Worm (Caenorhabditis elegans): ENCODE measurements around the gene T19C3.3.

The T19C3.3 gene

DNA sequence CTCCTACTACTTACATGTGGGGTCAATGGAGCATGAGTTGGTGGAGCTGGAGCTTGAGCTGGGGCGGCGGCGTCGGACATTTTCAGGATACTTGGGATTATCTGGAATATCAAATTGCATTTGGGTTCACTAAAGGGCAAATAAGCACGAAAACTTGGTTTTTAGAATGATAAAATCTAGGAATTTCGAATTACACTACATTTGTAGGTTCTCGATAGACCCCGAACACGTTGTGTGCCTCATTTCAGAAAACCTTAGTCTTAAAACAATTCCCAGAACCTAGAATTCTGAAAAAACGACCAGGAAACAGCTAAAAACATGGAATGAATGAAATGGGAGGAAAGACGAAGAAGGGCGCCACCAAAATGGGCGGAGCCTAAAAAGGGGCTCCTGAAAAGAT is at the start of gene T19C3.3:
T19C3.3 (minus strand) TSS at position 101 of the 400 bp plus-strand sequence.
- TF ChIP-seq klf-2 (GFP tag; conservative IDR thresholded peaks at IDR 0.05): no peak
- TF ChIP-seq ztf-29 (GFP tag; IDR thresholded peaks at IDR 0.05): no peak
- no peak for TF ChIP-seq med-1 (GFP tag; optimal IDR thresholded peaks at IDR 0.05; ENCODE audit: insufficient read depth)
- TF ChIP-seq ref-1 (GFP tag; conservative IDR thresholded peaks at IDR 0.05): no peak
- no peak for TF ChIP-seq flt-1 (GFP tag; IDR thresholded peaks at IDR 0.05)
- no peak for TF ChIP-seq ztf-23 (GFP tag; IDR thresholded peaks at IDR 0.05)
- no peak for TF ChIP-seq T22C8.4 (GFP tag; IDR thresholded peaks at IDR 0.05)
- TF ChIP-seq tab-1 (GFP tag; IDR thresholded peaks at IDR 0.05): no peak
- TF ChIP-seq cog-1 (tag; optimal IDR thresholded peaks at IDR 0.05): no peak

DNA sequence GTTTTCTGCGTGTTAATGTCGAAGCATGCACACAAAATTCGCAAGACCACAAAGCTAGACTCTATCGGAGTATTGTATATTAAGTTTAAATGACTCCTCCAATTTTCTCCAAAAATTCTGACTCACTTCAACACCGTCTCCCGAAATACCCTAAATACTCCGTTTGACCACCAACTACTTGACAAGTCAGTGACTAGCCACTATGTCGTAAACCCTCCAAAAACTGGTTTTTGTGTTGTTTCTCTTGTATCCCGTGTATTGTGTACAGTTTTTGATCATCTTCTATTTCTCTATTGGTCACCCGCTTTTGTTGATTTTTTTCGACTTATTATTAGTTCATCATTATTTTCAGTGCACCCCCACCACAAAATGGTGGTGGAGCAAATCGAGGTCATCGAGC is 44.0 kb upstream of the T19C3.3 start, which contains the start of gene C09F5.1:
C09F5.1 (plus strand) TSS at position 353 of the 400 bp plus-strand sequence.
- TF ChIP-seq T22C8.4 (GFP tag; IDR thresholded peaks at IDR 0.05) (no peak), klf-2 (GFP tag; conservative IDR thresholded peaks at IDR 0.05) (no peak)

DNA sequence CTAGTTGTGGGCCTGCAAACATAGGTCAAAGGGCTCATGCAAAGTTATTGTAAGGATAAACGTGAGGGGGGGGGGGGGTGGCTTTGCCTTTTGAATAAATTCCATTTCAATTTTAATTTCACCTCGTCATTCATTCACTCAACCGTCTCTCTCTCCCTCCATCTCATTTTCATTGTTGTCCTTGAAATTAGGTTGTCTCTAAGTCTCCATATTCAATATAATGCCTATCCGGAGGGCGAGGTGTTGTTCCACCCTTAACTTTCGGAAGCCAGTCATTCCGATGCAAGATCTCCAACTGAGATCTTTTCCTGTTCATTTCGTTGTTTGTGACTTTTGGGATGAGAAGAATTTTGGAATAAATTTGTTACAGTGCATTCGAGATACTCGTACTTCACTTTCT is 42.9 kb upstream of the T19C3.3 start:
- TF ChIP-seq ztf-23 (GFP tag; IDR thresholded peaks at IDR 0.05) (no peak), tab-1 (GFP tag; IDR thresholded peaks at IDR 0.05) (no peak), T22C8.4 (GFP tag; IDR thresholded peaks at IDR 0.05) (no peak), ztf-29 (GFP tag; IDR thresholded peaks at IDR 0.05) (no peak), ref-1 (GFP tag; conservative IDR thresholded peaks at IDR 0.05) (no peak), med-1 (GFP tag; optimal IDR thresholded peaks at IDR 0.05; ENCODE audit: insufficient read depth) (no peak), klf-2 (GFP tag; conservative IDR thresholded peaks at IDR 0.05) (no peak), flt-1 (GFP tag; IDR thresholded peaks at IDR 0.05) (no peak), cog-1 (tag; optimal IDR thresholded peaks at IDR 0.05) (no peak)

DNA sequence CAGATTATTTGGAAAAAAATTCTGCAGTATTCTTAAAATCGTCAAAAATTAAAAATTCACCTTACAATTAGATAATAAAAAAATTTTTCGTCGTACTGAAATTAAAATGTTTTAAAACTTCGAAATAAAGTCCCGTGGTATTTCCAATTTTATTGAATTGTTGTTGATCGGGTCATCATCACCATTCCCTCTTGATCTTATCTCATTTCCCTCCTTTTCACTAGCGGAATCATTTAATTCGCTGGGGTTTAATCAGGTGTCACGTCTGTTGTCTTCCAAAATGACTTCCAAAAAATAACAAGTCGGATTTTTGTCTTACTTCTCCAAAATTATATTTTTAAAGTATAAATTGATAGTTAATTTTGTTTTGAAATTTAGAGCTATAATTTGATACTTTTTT is 42.3 kb upstream of the T19C3.3 start:
- TF ChIP-seq cog-1 (tag; optimal IDR thresholded peaks at IDR 0.05) (no peak), flt-1 (GFP tag; IDR thresholded peaks at IDR 0.05) (no peak), ztf-29 (GFP tag; IDR thresholded peaks at IDR 0.05) (no peak), T22C8.4 (GFP tag; IDR thresholded peaks at IDR 0.05) (no peak), med-1 (GFP tag; optimal IDR thresholded peaks at IDR 0.05; ENCODE audit: insufficient read depth) (no peak), klf-2 (GFP tag; conservative IDR thresholded peaks at IDR 0.05) (no peak), ref-1 (GFP tag; conservative IDR thresholded peaks at IDR 0.05) (no peak), ztf-23 (GFP tag; IDR thresholded peaks at IDR 0.05) (no peak), tab-1 (GFP tag; IDR thresholded peaks at IDR 0.05) (no peak)

DNA sequence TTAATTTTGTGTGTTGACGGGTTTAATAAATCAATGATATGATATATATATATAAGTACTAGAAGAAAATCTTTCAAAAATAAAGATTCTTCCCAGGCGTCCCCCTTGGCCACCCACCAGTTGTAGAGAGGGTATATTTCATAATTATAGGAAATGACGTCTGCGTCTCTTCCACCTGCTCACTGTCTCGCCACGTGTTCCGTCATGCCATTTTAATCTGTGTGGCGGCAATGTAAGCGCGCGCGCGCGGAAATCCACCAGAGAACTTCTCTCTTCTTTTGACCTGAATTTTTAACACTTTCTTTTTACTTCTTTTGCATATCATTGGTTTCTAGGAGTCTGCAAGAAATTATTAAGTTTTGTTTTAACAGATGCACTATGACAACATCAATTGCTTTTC is 40.0 kb upstream of the T19C3.3 start:
- TF ChIP-seq cog-1 (tag; optimal IDR thresholded peaks at IDR 0.05) (no peak), ref-1 (GFP tag; conservative IDR thresholded peaks at IDR 0.05) (no peak), T22C8.4 (GFP tag; IDR thresholded peaks at IDR 0.05) (no peak), klf-2 (GFP tag; conservative IDR thresholded peaks at IDR 0.05) (no peak), med-1 (GFP tag; optimal IDR thresholded peaks at IDR 0.05; ENCODE audit: insufficient read depth) (no peak), ztf-29 (GFP tag; IDR thresholded peaks at IDR 0.05) (no peak), tab-1 (GFP tag; IDR thresholded peaks at IDR 0.05) (no peak), ztf-23 (GFP tag; IDR thresholded peaks at IDR 0.05) (no peak), flt-1 (GFP tag; IDR thresholded peaks at IDR 0.05) (no peak)

DNA sequence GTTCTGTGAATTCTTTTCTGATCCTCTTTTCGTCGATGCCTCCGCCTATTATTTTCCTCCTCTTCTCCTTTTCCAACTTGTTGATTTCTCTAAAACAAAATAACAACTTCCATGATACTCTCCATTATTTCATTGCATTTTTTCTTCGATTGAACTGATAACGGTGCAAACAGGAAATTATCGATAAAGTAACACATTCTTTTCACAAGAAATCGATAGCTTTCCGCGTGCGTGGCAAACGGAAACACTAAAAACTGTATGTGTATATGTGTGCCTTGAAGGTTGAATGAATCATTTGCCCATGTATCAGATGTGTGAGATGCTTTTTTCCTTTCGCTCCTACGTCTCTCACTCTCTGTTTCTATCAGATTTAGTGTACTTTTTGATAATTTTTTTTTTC is 37.2 kb upstream of the T19C3.3 start:
- TF ChIP-seq klf-2 (GFP tag; conservative IDR thresholded peaks at IDR 0.05): no peak
- TF ChIP-seq ztf-29 (GFP tag; IDR thresholded peaks at IDR 0.05): no peak
- no peak for TF ChIP-seq ztf-23 (GFP tag; IDR thresholded peaks at IDR 0.05)
- TF ChIP-seq cog-1 (tag; optimal IDR thresholded peaks at IDR 0.05): no peak
- TF ChIP-seq T22C8.4 (GFP tag; IDR thresholded peaks at IDR 0.05): no peak
- no peak for TF ChIP-seq med-1 (GFP tag; optimal IDR thresholded peaks at IDR 0.05; ENCODE audit: insufficient read depth)
- no peak for TF ChIP-seq flt-1 (GFP tag; IDR thresholded peaks at IDR 0.05)
- no peak for TF ChIP-seq ref-1 (GFP tag; conservative IDR thresholded peaks at IDR 0.05)
- no peak for TF ChIP-seq tab-1 (GFP tag; IDR thresholded peaks at IDR 0.05)

DNA sequence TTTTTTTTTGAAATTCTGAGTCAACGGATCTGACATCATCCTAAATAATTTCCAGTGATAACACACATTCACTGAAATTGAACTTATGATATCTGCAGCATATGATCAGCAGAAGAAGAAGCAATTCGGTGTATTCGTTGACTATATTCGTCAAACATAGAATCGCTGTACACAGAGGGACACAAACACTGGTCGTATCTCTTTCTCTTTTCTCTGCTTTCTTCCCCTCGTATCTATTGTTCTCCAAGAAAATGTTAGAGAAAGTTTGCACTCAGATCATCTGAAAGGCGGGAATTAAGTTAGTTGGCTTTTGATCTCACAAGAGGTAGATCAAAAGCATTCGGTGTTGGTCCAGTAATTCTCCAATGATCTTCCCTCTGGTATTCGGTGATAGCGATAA is 36.2 kb upstream of the T19C3.3 start:
- TF ChIP-seq ztf-29 (GFP tag; IDR thresholded peaks at IDR 0.05) (no peak), ztf-23 (GFP tag; IDR thresholded peaks at IDR 0.05) (no peak), flt-1 (GFP tag; IDR thresholded peaks at IDR 0.05) (no peak), T22C8.4 (GFP tag; IDR thresholded peaks at IDR 0.05) (no peak), klf-2 (GFP tag; conservative IDR thresholded peaks at IDR 0.05) (no peak), tab-1 (GFP tag; IDR thresholded peaks at IDR 0.05) (no peak), med-1 (GFP tag; optimal IDR thresholded peaks at IDR 0.05; ENCODE audit: insufficient read depth) (no peak), ref-1 (GFP tag; conservative IDR thresholded peaks at IDR 0.05) (no peak), cog-1 (tag; optimal IDR thresholded peaks at IDR 0.05) (no peak)

DNA sequence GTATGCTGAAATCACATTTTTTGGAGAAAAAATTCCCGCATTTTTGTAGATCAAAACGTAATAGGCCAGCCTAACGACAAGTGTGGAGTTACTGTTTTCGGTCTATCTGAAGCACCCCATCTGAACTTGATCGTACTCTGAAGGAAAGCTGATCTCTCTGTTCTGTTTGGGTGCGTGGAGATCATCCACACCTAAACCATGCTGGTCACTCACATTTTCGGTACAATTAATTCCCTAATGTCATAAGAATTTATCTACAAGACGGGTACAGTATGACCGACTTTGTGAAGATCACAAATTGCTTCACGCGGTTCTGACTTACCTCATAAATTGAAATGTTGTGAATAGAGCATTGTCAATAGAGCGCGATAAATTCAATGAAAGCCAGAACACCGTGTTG is 35.6 kb upstream of the T19C3.3 start:
- TF ChIP-seq ztf-23 (GFP tag; IDR thresholded peaks at IDR 0.05) (no peak), med-1 (GFP tag; optimal IDR thresholded peaks at IDR 0.05; ENCODE audit: insufficient read depth) (no peak), tab-1 (GFP tag; IDR thresholded peaks at IDR 0.05) (no peak), klf-2 (GFP tag; conservative IDR thresholded peaks at IDR 0.05) (no peak), cog-1 (tag; optimal IDR thresholded peaks at IDR 0.05) (no peak), ztf-29 (GFP tag; IDR thresholded peaks at IDR 0.05) (no peak), T22C8.4 (GFP tag; IDR thresholded peaks at IDR 0.05) (no peak)

DNA sequence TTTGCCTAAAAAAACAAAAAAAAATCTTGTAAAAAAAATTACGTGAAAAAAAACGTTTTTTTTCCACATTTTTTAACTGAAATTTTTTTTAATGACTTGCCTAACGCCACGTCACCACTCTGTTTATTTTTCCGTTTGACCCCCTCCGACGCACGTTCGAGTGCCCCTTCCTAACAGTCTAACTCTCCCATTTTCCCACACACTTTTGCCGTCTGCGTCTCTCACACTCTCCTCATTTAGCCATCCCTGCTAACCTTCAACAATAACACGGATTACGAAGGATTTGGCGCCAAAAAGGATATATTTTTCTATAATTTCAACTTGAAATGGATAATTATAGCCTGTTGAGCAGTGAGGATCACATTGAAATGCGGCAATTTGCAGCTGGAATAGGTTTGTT is 32.9 kb upstream of the T19C3.3 start:
- TF ChIP-seq ztf-23 (GFP tag; IDR thresholded peaks at IDR 0.05): no peak

DNA sequence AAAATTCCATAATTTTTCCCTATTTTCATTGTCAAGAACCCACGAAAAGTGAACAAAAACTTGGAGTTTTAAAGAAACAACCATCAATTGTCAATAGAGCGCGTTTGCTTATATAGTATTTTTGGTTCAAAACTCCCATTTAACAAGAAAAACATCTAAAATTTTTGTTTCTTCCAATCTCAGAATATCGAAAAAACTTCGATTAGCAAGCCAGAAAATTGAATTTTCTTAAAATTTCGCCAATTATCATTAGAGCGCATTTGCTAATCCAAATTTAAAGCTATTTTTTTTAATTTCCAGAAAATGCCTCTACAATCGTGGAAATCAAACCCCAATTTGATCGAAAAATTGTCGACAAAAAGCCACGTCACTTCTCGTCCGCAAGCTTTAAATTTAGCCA is 32.1 kb upstream of the T19C3.3 start, which contains the start of gene orai-1:
orai-1 (plus strand) TSS at position 301 of the 400 bp plus-strand sequence.
- TF ChIP-seq med-1 (GFP tag; optimal IDR thresholded peaks at IDR 0.05; ENCODE audit: insufficient read depth) (no peak), T22C8.4 (GFP tag; IDR thresholded peaks at IDR 0.05) (no peak), ztf-29 (GFP tag; IDR thresholded peaks at IDR 0.05) (no peak), cog-1 (tag; optimal IDR thresholded peaks at IDR 0.05) (no peak)

DNA sequence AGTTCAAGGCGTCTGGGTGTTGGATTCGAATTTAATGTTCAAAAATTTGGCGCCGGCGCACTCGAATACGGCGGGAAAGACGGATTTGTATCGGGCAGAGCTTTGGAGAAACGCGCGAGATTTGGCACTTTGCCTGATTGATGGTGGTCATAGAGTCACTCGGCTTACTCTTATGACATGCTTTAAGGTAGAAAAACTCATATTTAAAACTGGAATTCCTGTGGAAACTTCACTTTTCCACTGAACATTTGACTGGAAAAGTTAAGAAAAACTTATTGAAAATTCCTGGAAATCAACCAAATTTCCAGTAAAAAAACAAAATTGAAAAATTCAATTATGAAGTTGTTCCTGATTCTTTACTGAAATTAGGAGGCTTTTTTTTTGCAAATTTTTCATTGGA is 30.3 kb upstream of the T19C3.3 start:
- TF ChIP-seq ztf-29 (GFP tag; IDR thresholded peaks at IDR 0.05) (no peak), tab-1 (GFP tag; IDR thresholded peaks at IDR 0.05) (no peak), med-1 (GFP tag; optimal IDR thresholded peaks at IDR 0.05; ENCODE audit: insufficient read depth) (no peak), ref-1 (GFP tag; conservative IDR thresholded peaks at IDR 0.05) (no peak), T22C8.4 (GFP tag; IDR thresholded peaks at IDR 0.05) (no peak), flt-1 (GFP tag; IDR thresholded peaks at IDR 0.05) (no peak), cog-1 (tag; optimal IDR thresholded peaks at IDR 0.05) (no peak)
